Fruit fly (Drosophila melanogaster): ENCODE data around the gene Nep5.

dm6 chr3R:27040044-27040443 is 24.0 kb downstream of the Nep5 start:
- TF ChIP-seq CTCF (optimal IDR thresholded peaks at IDR 0.05) (no peak), CG8478 (optimal IDR thresholded peaks at IDR 0.05) (no peak)
